Worm (Caenorhabditis elegans) whole organism, L4 larva: ENCODE measurements around the gene Y113G7A.22.
A peak's percentile ranks its signal among the peaks of the same experiment; 100 is the strongest.

Experiments
- ceh-28 ChIP-seq: fragments of 150-350 bp; optimal IDR thresholded peaks from 2 replicates; lab custom pipeline; 2014; ENCODE audit warnings: missing biosample characterization, missing genetic modification reagents, missing genetic modification characterization
- ces-1 ChIP-seq: fragments of 150-350 bp; sonication (generic microtip); optimal IDR thresholded peaks from 4 replicates; lab custom pipeline; 2014; ENCODE audit warnings: missing biosample characterization, missing genetic modification reagents, missing genetic modification characterization
- daf-8 ChIP-seq: fragments of 200-800 bp; sonication (Bioruptor generic); IDR thresholded peaks from 2 replicates; pipeline ENCODE4 v1.3.6; 2022; ENCODE audit warnings: missing genetic modification characterization, missing compliant biosample characterization
- egl-27 ChIP-seq: sonication (generic microtip); optimal IDR thresholded peaks from 3 replicates; lab custom pipeline; 2017; ENCODE audit warnings: missing biosample characterization, missing genetic modification reagents, missing genetic modification characterization
- nhr-77 ChIP-seq: fragments of 150-350 bp; optimal IDR thresholded peaks from 2 replicates; lab custom pipeline; 2014; ENCODE audit warnings: missing biosample characterization, missing genetic modification characterization

DNA sequence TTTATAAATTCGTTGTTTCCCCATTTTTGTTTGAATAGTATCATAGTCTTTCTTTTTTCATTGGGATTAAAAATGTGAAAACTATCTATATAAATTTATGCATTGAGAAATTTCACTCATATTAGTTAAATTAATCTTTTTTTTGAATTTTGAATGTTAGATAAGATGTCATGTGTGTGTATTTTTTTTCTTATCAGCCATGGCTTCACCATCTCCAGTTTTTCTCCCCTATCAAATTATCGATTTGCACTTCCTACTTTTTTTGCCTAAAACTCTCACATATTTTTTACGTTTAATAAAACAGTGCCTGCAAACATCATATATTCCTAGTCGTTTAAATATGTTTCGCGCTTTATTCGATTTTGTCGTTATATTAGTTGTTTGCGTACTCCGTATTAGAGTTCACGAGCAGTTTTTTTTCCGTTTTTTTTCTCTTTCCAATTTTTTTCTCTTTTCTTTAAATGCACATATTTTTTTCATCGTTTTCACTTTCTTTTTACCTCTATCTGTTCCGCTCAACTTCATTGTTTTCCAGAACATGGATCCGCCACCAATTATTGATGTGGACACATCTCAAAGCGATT, 12.6 kb upstream of the Y113G7A.22 start, which contains the start of gene Y113G7A.13:
- TF ChIP-seq nhr-77 (tag; lab: Kevin White, UChicago) (peak; percentile 77), egl-27 (no peak), ceh-28 (no peak), daf-8 (GFP tag; lab: Robert Waterston, UW) (no peak), ces-1 (GFP tag; lab: Kevin White, UChicago) (no peak)
